Fruit fly (Drosophila melanogaster) whole organism, embryonic: ENCODE results near the gene kirre.

Source experiments
- Drgx ChIP-seq: fragments of 200-800 bp; sonication (Bioruptor generic); IDR thresholded peaks from 2 replicates; pipeline ENCODE4 v1.3.6; 2022; ENCODE audit warnings: missing biosample characterization, missing genetic modification characterization
- Hr51 ChIP-seq, 2 experiments: fragments of 200-800 bp; sonication (Bioruptor generic); optimal IDR thresholded peaks; 2 replicates in 1 of 2; 3 replicates in 1 of 2; lab custom pipeline; 2016 to 2018; ENCODE audit warnings: missing biosample characterization in 2 of 2, missing genetic modification characterization in 2 of 2, mild to moderate bottlenecking in 1 of 2, moderate library complexity in 1 of 2
- Hsf ChIP-seq: fragments of 200-800 bp; sonication (Bioruptor generic); optimal IDR thresholded peaks from 3 replicates; lab custom pipeline; 2016; ENCODE audit warnings: missing biosample characterization, missing genetic modification characterization
- ap ChIP-seq: fragments of 200-800 bp; sonication (Bioruptor generic); IDR thresholded peaks from 2 replicates; pipeline ENCODE4 v1.3.6; 2022; ENCODE audit warnings: missing biosample characterization, missing genetic modification characterization
- ham ChIP-seq: fragments of 200-800 bp; sonication (Bioruptor generic); IDR thresholded peaks from 2 replicates; pipeline ENCODE4 v1.3.6; 2022; ENCODE audit warnings: missing biosample characterization, missing genetic modification characterization
- jing ChIP-seq: fragments of 200-800 bp; sonication (Bioruptor generic); optimal IDR thresholded peaks from 2 replicates; lab custom pipeline; 2018; ENCODE audit warnings: missing biosample characterization, mild to moderate bottlenecking, missing genetic modification characterization
- otp ChIP-seq: fragments of 200-800 bp; sonication (Bioruptor generic); IDR thresholded peaks from 3 replicates; pipeline ENCODE4, ENCODE4 v1.3.6; 2022; ENCODE audit warnings: missing biosample characterization, missing genetic modification characterization
- pan ChIP-seq, 4 experiments: fragments of >200 bp in 3 of 4; fragments of 200-800 bp in 1 of 4; sonication (Bioruptor generic) in 1 of 4; optimal IDR thresholded peaks in 3 of 4; IDR thresholded peaks in 1 of 4; 2 replicates each; pipeline versions ENCODE4 v1.3.6 to Lab custom; 2017 to 2022; ENCODE audit warnings: missing biosample characterization in 2 of 4, missing genetic modification characterization in 2 of 4, mixed read lengths in 1 of 4

- TF ChIP-seq ap (no peak), otp (GFP tag; lab: Robert Waterston, UW) (no peak), ham (GFP tag; lab: Robert Waterston, UW) (no peak), pan (optimal IDR thresholded peaks at IDR 0.05; lab: Kevin White, UChicago) (no peak), pan (GFP tag; optimal IDR thresholded peaks at IDR 0.05 in 1 of 2, IDR thresholded peaks at IDR 0.05 in 1 of 2) (no peak), Hr51 (GFP tag; optimal IDR thresholded peaks at IDR 0.05; lab: Kevin White, UChicago) (no peak), Drgx (GFP tag; lab: Robert Waterston, UW) (no peak), jing (no peak), Hsf (GFP tag; lab: Kevin White, UChicago) (no peak)
These were observed 132.6 kb downstream of the kirre start, which contains the start of gene CG14416 for dm6 chrX:2872753-2873152.
